Fruit fly (Drosophila melanogaster) whole organism, embryonic: ENCODE measurements around the gene Uxt.

Experiments
- Ada2b ChIP-seq: fragments of 200-800 bp; sonication (Bioruptor generic); IDR thresholded peaks from 2 replicates; pipeline ENCODE4 v1.3.6; 2022; ENCODE audit warnings: missing biosample characterization, missing genetic modification characterization
- BtbVII ChIP-seq: fragments of 200-800 bp; sonication (Bioruptor generic); optimal IDR thresholded peaks from 3 replicates; lab custom pipeline; 2017; ENCODE audit warnings: missing biosample characterization, mild to moderate bottlenecking, missing genetic modification characterization
- C15 ChIP-seq: fragments of 200-800 bp; sonication (Bioruptor generic); IDR thresholded peaks from 3 replicates; pipeline ENCODE4 v1.3.6; 2022; ENCODE audit warnings: missing biosample characterization, missing genetic modification characterization
- CG10147 ChIP-seq: fragments of 200-800 bp; sonication (Bioruptor generic); optimal IDR thresholded peaks from 2 replicates; lab custom pipeline; 2019; ENCODE audit warnings: missing biosample characterization, mild to moderate bottlenecking, missing genetic modification characterization, moderate library complexity
- CG10654 ChIP-seq: fragments of 200-800 bp; sonication (Bioruptor generic); optimal IDR thresholded peaks from 2 replicates; lab custom pipeline; 2016; ENCODE audit warnings: missing biosample characterization, missing genetic modification characterization
- CG12219 ChIP-seq: fragments of 200-800 bp; sonication (Bioruptor generic); optimal IDR thresholded peaks from 3 replicates; lab custom pipeline; 2018; ENCODE audit warnings: missing biosample characterization, mild to moderate bottlenecking, missing genetic modification characterization
- CG14667 ChIP-seq: fragments of 200-800 bp; sonication (Bioruptor generic); IDR thresholded peaks from 2 replicates; pipeline ENCODE4 v1.3.6; 2022; ENCODE audit warnings: missing biosample characterization, missing genetic modification characterization
- CG15073 ChIP-seq: fragments of 200-800 bp; sonication (Bioruptor generic); optimal IDR thresholded peaks from 2 replicates; lab custom pipeline; 2016; ENCODE audit warnings: missing biosample characterization, missing genetic modification characterization
- CG15696 ChIP-seq: fragments of 200-800 bp; sonication (Bioruptor generic); optimal IDR thresholded peaks from 2 replicates; lab custom pipeline; 2019; ENCODE audit warnings: missing biosample characterization, mild to moderate bottlenecking, missing genetic modification characterization, moderate library complexity
- CG1647 ChIP-seq: fragments of 200-800 bp; sonication (Bioruptor generic); optimal IDR thresholded peaks from 3 replicates; lab custom pipeline; 2016; ENCODE audit warnings: missing biosample characterization, missing genetic modification characterization
- CG16779 ChIP-seq: fragments of 200-800 bp; sonication (Bioruptor generic); IDR thresholded peaks from 2 replicates; pipeline ENCODE4 v1.3.6; 2022; ENCODE audit warnings: missing biosample characterization, missing genetic modification characterization
- CG16815 ChIP-seq: fragments of 200-800 bp; sonication (Bioruptor generic); optimal IDR thresholded peaks from 3 replicates; lab custom pipeline; 2017; ENCODE audit warnings: missing biosample characterization, mild to moderate bottlenecking, missing genetic modification characterization
- CG16863 ChIP-seq: fragments of 200-800 bp; sonication (Bioruptor generic); optimal IDR thresholded peaks from 3 replicates; lab custom pipeline; 2016; ENCODE audit warnings: missing biosample characterization, missing genetic modification characterization
- CG18599 ChIP-seq: fragments of 200-800 bp; sonication (Bioruptor generic); optimal IDR thresholded peaks from 3 replicates; lab custom pipeline; 2017; ENCODE audit warnings: missing biosample characterization, missing genetic modification characterization, mild to moderate bottlenecking, moderate library complexity, missing genetic modification reagents
- CG18619 ChIP-seq: fragments of 200-800 bp; sonication (Bioruptor generic); optimal IDR thresholded peaks from 3 replicates; lab custom pipeline; 2017; ENCODE audit warnings: missing biosample characterization, mild to moderate bottlenecking, missing genetic modification characterization
- CG2116 ChIP-seq: fragments of 200-800 bp; sonication (Bioruptor generic); optimal IDR thresholded peaks from 3 replicates; lab custom pipeline; 2018; ENCODE audit warnings: missing biosample characterization, mild to moderate bottlenecking, missing genetic modification characterization
- CG30431 ChIP-seq: fragments of 200-800 bp; sonication (Bioruptor generic); optimal IDR thresholded peaks from 2 replicates; lab custom pipeline; 2017; ENCODE audit warnings: missing biosample characterization, missing genetic modification characterization
- CG34224 ChIP-seq: fragments of 200-800 bp; sonication (Bioruptor generic); IDR thresholded peaks from 3 replicates; pipeline ENCODE4 v1.3.6; 2022; ENCODE audit warnings: missing biosample characterization, missing genetic modification characterization; ENCODE audit not compliant: partially characterized antibody
- CG4617 ChIP-seq: fragments of 200-800 bp; sonication (Bioruptor generic); optimal IDR thresholded peaks from 3 replicates; lab custom pipeline; 2016; ENCODE audit warnings: missing biosample characterization, missing genetic modification characterization, borderline replicate concordance
- CG4820 ChIP-seq: fragments of 200-800 bp; sonication (Bioruptor generic); optimal IDR thresholded peaks from 3 replicates; lab custom pipeline; 2016; ENCODE audit warnings: missing biosample characterization, missing genetic modification characterization
- CG6272 ChIP-seq: fragments of 200-800 bp; sonication (Bioruptor generic); IDR thresholded peaks from 2 replicates; pipeline ENCODE4 v1.3.6; 2022; ENCODE audit warnings: missing biosample characterization, missing genetic modification characterization
- CG7745 ChIP-seq: fragments of 200-800 bp; sonication (Bioruptor generic); optimal IDR thresholded peaks from 2 replicates; lab custom pipeline; 2018; ENCODE audit warnings: missing biosample characterization, mild to moderate bottlenecking, missing genetic modification characterization, moderate library complexity
- CG7839 ChIP-seq: fragments of 200-800 bp; sonication (Bioruptor generic); optimal IDR thresholded peaks from 3 replicates; lab custom pipeline; 2018; ENCODE audit warnings: missing biosample characterization, mild to moderate bottlenecking, missing genetic modification characterization, moderate library complexity
- Hmr ChIP-seq: fragments of 200-800 bp; sonication (Bioruptor generic); optimal IDR thresholded peaks from 3 replicates; lab custom pipeline; 2017; ENCODE audit warnings: mild to moderate bottlenecking, missing biosample characterization, missing genetic modification reagents, missing genetic modification characterization
- Hr51 ChIP-seq, 2 experiments: fragments of 200-800 bp; sonication (Bioruptor generic); optimal IDR thresholded peaks; 2 replicates in 1 of 2; 3 replicates in 1 of 2; lab custom pipeline; 2016 to 2018; ENCODE audit warnings: missing biosample characterization in 2 of 2, missing genetic modification characterization in 2 of 2, mild to moderate bottlenecking in 1 of 2, moderate library complexity in 1 of 2
- Med ChIP-seq: fragments of 200-800 bp; sonication (Bioruptor generic); peaks from one replicate; lab custom pipeline; 2016; ENCODE audit warnings: missing biosample characterization, missing genetic modification characterization, mild to moderate bottlenecking, inconsistent platforms, moderate library complexity
- Six4 ChIP-seq: fragments of 200-800 bp; sonication (Bioruptor generic); optimal IDR thresholded peaks from 2 replicates; lab custom pipeline; 2016; ENCODE audit warnings: missing biosample characterization, missing genetic modification characterization
- Sry-δ ChIP-seq: fragments of 200-800 bp; sonication (Bioruptor generic); optimal IDR thresholded peaks from 2 replicates; lab custom pipeline; 2016; ENCODE audit warnings: missing biosample characterization, missing genetic modification characterization
- Xbp1 ChIP-seq: fragments of 200-800 bp; sonication (Bioruptor generic); optimal IDR thresholded peaks from 3 replicates; lab custom pipeline; 2016; ENCODE audit warnings: missing biosample characterization, mild to moderate bottlenecking, missing genetic modification characterization
- ab ChIP-seq: fragments of 200-800 bp; sonication (Bioruptor generic); optimal IDR thresholded peaks from 2 replicates; lab custom pipeline; 2016; ENCODE audit warnings: missing biosample characterization, missing genetic modification characterization
- aop ChIP-seq: fragments of 200-800 bp; sonication (Bioruptor generic); IDR thresholded peaks from 2 replicates; pipeline ENCODE4 v1.3.6; 2022; ENCODE audit warnings: missing biosample characterization, missing genetic modification characterization
- ase ChIP-seq: fragments of 200-800 bp; sonication (Bioruptor generic); IDR thresholded peaks from 3 replicates; pipeline ENCODE4 v1.3.6; 2022; ENCODE audit warnings: missing biosample characterization, missing genetic modification characterization
- bsh ChIP-seq, 2 experiments: fragments of 200-800 bp; sonication (Bioruptor generic); optimal IDR thresholded peaks; 2 replicates each; lab custom pipeline; 2017 to 2018; ENCODE audit warnings: mild to moderate bottlenecking in 2 of 2, missing biosample characterization in 2 of 2, missing genetic modification characterization in 2 of 2, moderate library complexity in 1 of 2
- cato ChIP-seq: fragments of 200-800 bp; sonication (Bioruptor generic); optimal IDR thresholded peaks from 2 replicates; lab custom pipeline; 2016; ENCODE audit warnings: missing biosample characterization, missing genetic modification characterization, borderline replicate concordance
- cwo ChIP-seq: fragments of 200-800 bp; sonication (Bioruptor generic); optimal IDR thresholded peaks from 3 replicates; lab custom pipeline; 2017; ENCODE audit warnings: missing biosample characterization, missing genetic modification characterization, mild to moderate bottlenecking, moderate library complexity, missing genetic modification reagents
- danr ChIP-seq: fragments of 200-800 bp; sonication (Bioruptor generic); IDR thresholded peaks from 2 replicates; pipeline ENCODE4 v1.3.6; 2022; ENCODE audit warnings: missing biosample characterization, missing genetic modification characterization
- fd102C ChIP-seq: fragments of 200-800 bp; sonication (Bioruptor generic); optimal IDR thresholded peaks from 2 replicates; lab custom pipeline; 2018; ENCODE audit warnings: missing biosample characterization, mild to moderate bottlenecking, missing genetic modification characterization, moderate library complexity
- gcm ChIP-seq: fragments of 200-800 bp; sonication (Bioruptor generic); optimal IDR thresholded peaks from 2 replicates; lab custom pipeline; 2019; ENCODE audit warnings: missing biosample characterization, mild to moderate bottlenecking, missing genetic modification characterization, moderate library complexity
- grn ChIP-seq: fragments of 200-800 bp; sonication (Bioruptor generic); optimal IDR thresholded peaks from 3 replicates; lab custom pipeline; 2017; ENCODE audit warnings: missing biosample characterization, missing genetic modification characterization
- klu ChIP-seq: fragments of 200-800 bp; sonication (Bioruptor generic); IDR thresholded peaks from 2 replicates; pipeline ENCODE4 v1.3.6; 2022; ENCODE audit warnings: missing biosample characterization, missing genetic modification characterization
- mld ChIP-seq: fragments of 200-800 bp; sonication (Bioruptor generic); IDR thresholded peaks from 3 replicates; pipeline ENCODE4 v1.3.6; 2022; ENCODE audit warnings: missing biosample characterization, missing genetic modification characterization; ENCODE audit not compliant: partially characterized antibody
- odd ChIP-seq: fragments of 200-800 bp; sonication (Bioruptor generic); optimal IDR thresholded peaks from 2 replicates; lab custom pipeline; 2017; ENCODE audit warnings: missing biosample characterization, mild to moderate bottlenecking, missing genetic modification characterization
- pfk ChIP-seq: fragments of 200-800 bp; sonication (Bioruptor generic); optimal IDR thresholded peaks from 2 replicates; lab custom pipeline; 2018; ENCODE audit warnings: missing biosample characterization, mild to moderate bottlenecking, missing genetic modification characterization, moderate library complexity
- pita ChIP-seq: fragments of 200-800 bp; sonication (Bioruptor generic); optimal IDR thresholded peaks from 2 replicates; lab custom pipeline; 2017; ENCODE audit warnings: missing biosample characterization, mild to moderate bottlenecking, missing genetic modification characterization
- shn ChIP-seq: fragments of 200-800 bp; sonication (Bioruptor generic); optimal IDR thresholded peaks from 3 replicates; lab custom pipeline; 2016; ENCODE audit warnings: missing biosample characterization, missing genetic modification characterization
- sisA ChIP-seq: fragments of 200-800 bp; sonication (Bioruptor generic); IDR thresholded peaks from 2 replicates; pipeline ENCODE4 v1.3.6; 2022; ENCODE audit warnings: missing biosample characterization, missing genetic modification characterization
- tap ChIP-seq: fragments of 200-800 bp; optimal IDR thresholded peaks from 3 replicates; lab custom pipeline; 2019; ENCODE audit warnings: missing biosample characterization, mild to moderate bottlenecking, missing genetic modification characterization, moderate library complexity
- tup ChIP-seq: fragments of 200-800 bp; sonication (Bioruptor generic); optimal IDR thresholded peaks from 2 replicates; lab custom pipeline; 2016; ENCODE audit warnings: missing biosample characterization, mild to moderate bottlenecking, missing genetic modification characterization, moderate library complexity
- tx ChIP-seq: fragments of 200-800 bp; sonication (Bioruptor generic); optimal IDR thresholded peaks from 2 replicates; lab custom pipeline; 2016; ENCODE audit warnings: missing biosample characterization, missing genetic modification characterization
- unpg ChIP-seq: fragments of 200-800 bp; sonication (Bioruptor generic); optimal IDR thresholded peaks from 3 replicates; lab custom pipeline; 2018; ENCODE audit warnings: missing biosample characterization, mild to moderate bottlenecking, missing genetic modification characterization, moderate library complexity

Uxt gene

DNA sequence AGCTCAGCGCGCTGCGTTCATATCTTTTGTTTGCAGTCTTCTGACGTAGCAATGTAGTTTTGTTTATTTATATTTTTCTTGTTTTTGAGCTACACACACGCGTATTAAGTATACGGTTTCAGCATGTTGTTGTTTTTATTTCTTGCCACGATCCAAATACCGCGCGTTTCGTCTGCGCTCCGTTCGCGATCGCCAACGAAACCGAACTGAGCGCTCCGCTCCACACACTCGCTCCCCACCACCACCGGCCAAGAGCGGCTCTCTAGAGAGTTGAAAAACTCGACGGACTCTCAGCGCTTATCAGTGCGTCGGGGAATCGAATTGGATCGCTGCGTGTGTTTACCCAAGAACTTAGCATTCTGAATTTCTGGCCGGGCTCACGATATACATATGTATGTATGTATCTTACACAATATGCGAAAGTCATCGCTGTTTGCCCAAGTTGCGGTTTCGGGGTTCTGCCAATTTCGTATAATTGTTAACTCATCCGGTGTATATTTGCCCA is 8.2 kb downstream of the Uxt start, which contains the start of gene yuri (continued):
- no peak for TF ChIP-seq fd102C (GFP tag; lab: Kevin White, UChicago)
- peak; percentile 67; the same call in 2 of the 3 replicates for TF ChIP-seq CG34224 (GFP tag; lab: Robert Waterston, UW)
- TF ChIP-seq tup (GFP tag; lab: Kevin White, UChicago) = no peak
- no peak for TF ChIP-seq Ada2b (GFP tag; lab: Robert Waterston, UW)
- peak; percentile 48 for TF ChIP-seq odd
- TF ChIP-seq Hr51 (GFP tag; optimal IDR thresholded peaks at IDR 0.05; lab: Kevin White, UChicago) = no peak
- peak; percentile 50 for TF ChIP-seq grn (GFP tag; lab: Kevin White, UChicago)
- TF ChIP-seq aop (GFP tag; lab: Robert Waterston, UW) = no peak
- TF ChIP-seq CG10147 (GFP tag; lab: Kevin White, UChicago) = no peak
- no peak for TF ChIP-seq sisA (GFP tag; lab: Robert Waterston, UW)
- TF ChIP-seq pfk (GFP tag; lab: Kevin White, UChicago) = peak; percentile 46
- peak; percentile 57 for TF ChIP-seq CG18599
- no peak for TF ChIP-seq CG1647 (GFP tag; lab: Kevin White, UChicago)
- no peak for TF ChIP-seq tap (tag; lab: Kevin White, UChicago)
- no peak for TF ChIP-seq danr (GFP tag; lab: Robert Waterston, UW)
- no peak for TF ChIP-seq CG18619
- no peak for TF ChIP-seq ase
- no peak for TF ChIP-seq CG4617 (GFP tag; lab: Kevin White, UChicago)
- no peak for TF ChIP-seq CG15073
- no peak for TF ChIP-seq tx (GFP tag; lab: Kevin White, UChicago)
- TF ChIP-seq CG16779 (GFP tag; lab: Robert Waterston, UW) = 0 out of 2 replicates have a peak, but pooled peaks have one; percentile 43
- TF ChIP-seq CG14667 = no peak
- TF ChIP-seq CG10654 (GFP tag; lab: Kevin White, UChicago) = no peak
- no peak for TF ChIP-seq CG16863 (GFP tag; lab: Kevin White, UChicago)
- TF ChIP-seq Hmr (GFP tag; lab: Kevin White, UChicago) = peak; percentile 65
- peak; percentile 27 for TF ChIP-seq CG12219 (GFP tag; lab: Kevin White, UChicago)
- no peak for TF ChIP-seq CG7839 (tag; lab: Kevin White, UChicago)
- no peak for TF ChIP-seq cwo (GFP tag; lab: Kevin White, UChicago)
- TF ChIP-seq CG30431 = no peak
- peak; percentile 8 for TF ChIP-seq CG15696
- TF ChIP-seq CG16815 (GFP tag; lab: Kevin White, UChicago) = no peak
- peak; percentile 89 for TF ChIP-seq Med
- TF ChIP-seq pita = no peak
- TF ChIP-seq Six4 (GFP tag; lab: Kevin White, UChicago) = no peak
- TF ChIP-seq CG4820 (GFP tag; lab: Kevin White, UChicago) = no peak
- no peak for TF ChIP-seq shn (GFP tag; lab: Kevin White, UChicago)
- no peak for TF ChIP-seq CG6272 (GFP tag; lab: Robert Waterston, UW)
- TF ChIP-seq BtbVII (GFP tag; lab: Kevin White, UChicago) = peak; percentile 74
- TF ChIP-seq Sry-δ (GFP tag; lab: Kevin White, UChicago) = no peak
- no peak for TF ChIP-seq ab (GFP tag; lab: Kevin White, UChicago)
- peak; percentile 46 for TF ChIP-seq unpg (GFP tag; lab: Kevin White, UChicago)
- TF ChIP-seq Xbp1 (GFP tag; lab: Kevin White, UChicago) = no peak
- TF ChIP-seq bsh (GFP tag; optimal IDR thresholded peaks at IDR 0.05; lab: Kevin White, UChicago) = peak; percentile 37 to 82
- 0 out of 3 replicates have a peak, but pooled peaks have one; percentile 18 for TF ChIP-seq mld
- TF ChIP-seq CG2116 (GFP tag; lab: Kevin White, UChicago) = no peak
- no peak for TF ChIP-seq C15 (GFP tag; lab: Robert Waterston, UW)
- no peak for TF ChIP-seq CG7745 (tag; lab: Kevin White, UChicago)
- TF ChIP-seq gcm (GFP tag; lab: Kevin White, UChicago) = peak; percentile 54
- TF ChIP-seq cato (GFP tag; lab: Kevin White, UChicago) = no peak
- TF ChIP-seq klu (GFP tag; lab: Robert Waterston, UW) = no peak
